Fruit fly (Drosophila melanogaster) whole organism, prepupa: ENCODE data around the gene Csl4.

Experiments
- CG10631 ChIP-seq: fragments of 200-800 bp; sonication (Bioruptor generic); optimal IDR thresholded peaks from 2 replicates; lab custom pipeline; 2016; ENCODE audit warnings: missing biosample characterization, missing genetic modification characterization
- CG7368 ChIP-seq: fragments of 200-800 bp; sonication (Bioruptor generic); optimal IDR thresholded peaks from 3 replicates; lab custom pipeline; 2016; ENCODE audit warnings: missing biosample characterization, missing genetic modification characterization
- Sox102F ChIP-seq: fragments of 200-800 bp; sonication (Bioruptor generic); optimal IDR thresholded peaks from 2 replicates; lab custom pipeline; 2016; ENCODE audit warnings: missing biosample characterization, mild to moderate bottlenecking, missing genetic modification characterization
- net ChIP-seq: fragments of 200-800 bp; sonication (Bioruptor generic); optimal IDR thresholded peaks from 3 replicates; lab custom pipeline; 2016; ENCODE audit warnings: missing biosample characterization, missing genetic modification characterization

- no peak for TF ChIP-seq net (GFP tag; lab: Kevin White, UChicago)
- no peak for TF ChIP-seq CG7368 (GFP tag; lab: Kevin White, UChicago)
- TF ChIP-seq Sox102F (GFP tag; lab: Kevin White, UChicago): no peak
- no peak for TF ChIP-seq CG10631
Observed at dm6 chr2L:11081337-11081736, 42.0 kb downstream of the Csl4 start, which contains the start of gene AstC.
